Worm (Caenorhabditis elegans) whole organism, L2 larva: ENCODE data around the gene C15F1.8.
A peak's percentile ranks its signal among the peaks of the same experiment; 100 is the strongest.

Source experiments
- C34F6.9 ChIP-seq: fragments of 150-350 bp; optimal IDR thresholded peaks from 2 replicates; lab custom pipeline; 2014; ENCODE audit warnings: missing biosample characterization, missing genetic modification characterization
- F13H6.1 ChIP-seq: sonication (generic microtip); optimal IDR thresholded peaks from 2 replicates; lab custom pipeline; 2016; ENCODE audit warnings: missing genetic modification characterization, missing compliant biosample characterization
- R02D3.7 ChIP-seq: fragments of 150-350 bp; optimal IDR thresholded peaks from 2 replicates; lab custom pipeline; 2014; ENCODE audit warnings: missing biosample characterization, missing genetic modification characterization
- Y55F3AM.14 ChIP-seq: fragments of 200-800 bp; sonication (Bioruptor generic); optimal IDR thresholded peaks from 2 replicates; lab custom pipeline; 2018; ENCODE audit warnings: mild to moderate bottlenecking, missing genetic modification characterization, missing compliant biosample characterization
- ZK546.5 ChIP-seq: sonication (generic microtip); optimal IDR thresholded peaks from 2 replicates; lab custom pipeline; 2017; ENCODE audit warnings: missing biosample characterization, missing genetic modification characterization
- alr-1 ChIP-seq: fragments of 150-350 bp; optimal IDR thresholded peaks from 2 replicates; lab custom pipeline; 2014; ENCODE audit warnings: missing biosample characterization, missing genetic modification characterization
- aly-2 ChIP-seq: fragments of 150-350 bp; optimal IDR thresholded peaks from 2 replicates; lab custom pipeline; 2014; ENCODE audit warnings: missing biosample characterization, missing genetic modification characterization
- ama-1 ChIP-seq: fragments of 150-350 bp; optimal IDR thresholded peaks from 2 replicates; lab custom pipeline; 2018; ENCODE audit warnings: inconsistent platforms
- blmp-1 ChIP-seq: sonication (generic microtip); optimal IDR thresholded peaks from 2 replicates; lab custom pipeline; 2017; ENCODE audit warnings: missing genetic modification characterization, mild to moderate bottlenecking, missing compliant biosample characterization, antibody characterized with exemption, moderate library complexity; ENCODE audit not compliant: insufficient read depth
- ceh-16 ChIP-seq: fragments of 150-350 bp; optimal IDR thresholded peaks from 2 replicates; lab custom pipeline; 2014; ENCODE audit warnings: missing biosample characterization, missing genetic modification characterization
- ceh-82 ChIP-seq: fragments of 150-350 bp; optimal IDR thresholded peaks from 2 replicates; lab custom pipeline; 2014; ENCODE audit warnings: missing biosample characterization, missing genetic modification characterization
- crh-2 ChIP-seq: sonication (generic microtip); optimal IDR thresholded peaks from 2 replicates; lab custom pipeline; 2017; ENCODE audit warnings: missing biosample characterization, missing genetic modification characterization
- dmd-4 ChIP-seq: sonication (generic microtip); optimal IDR thresholded peaks from 2 replicates; lab custom pipeline; 2017; ENCODE audit warnings: missing biosample characterization, missing genetic modification characterization
- elt-1 ChIP-seq: fragments of 150-350 bp; optimal IDR thresholded peaks from 2 replicates; lab custom pipeline; 2014; ENCODE audit warnings: missing biosample characterization, missing genetic modification characterization
- elt-3 ChIP-seq: sonication (generic microtip); optimal IDR thresholded peaks from 2 replicates; lab custom pipeline; 2017; ENCODE audit warnings: missing biosample characterization, missing genetic modification characterization
- fos-1 ChIP-seq: fragments of 150-350 bp; optimal IDR thresholded peaks from 2 replicates; lab custom pipeline; 2014; ENCODE audit warnings: missing biosample characterization, missing genetic modification characterization
- gmeb-1 ChIP-seq: fragments of 150-350 bp; optimal IDR thresholded peaks from 2 replicates; lab custom pipeline; 2014; ENCODE audit warnings: missing biosample characterization, missing genetic modification characterization
- lin-11 ChIP-seq: fragments of 150-350 bp; sonication (generic microtip); optimal IDR thresholded peaks from 2 replicates; lab custom pipeline; 2014; ENCODE audit warnings: missing biosample characterization, missing genetic modification characterization, inconsistent platforms, mixed read lengths
- lin-13 ChIP-seq: fragments of 150-350 bp; optimal IDR thresholded peaks from 2 replicates; lab custom pipeline; 2014; ENCODE audit warnings: missing biosample characterization, missing genetic modification reagents, missing genetic modification characterization
- lin-39 ChIP-seq: fragments of 150-350 bp; optimal IDR thresholded peaks from 2 replicates; lab custom pipeline; 2014; ENCODE audit warnings: missing biosample characterization, missing genetic modification reagents, missing genetic modification characterization
- lsy-2 ChIP-seq, 2 experiments: fragments of 150-350 bp in 1 of 2; sonication (generic microtip) in 1 of 2; optimal IDR thresholded peaks; 2 replicates each; lab custom pipeline; 2014 to 2017; ENCODE audit warnings: missing biosample characterization in 2 of 2, missing genetic modification characterization in 2 of 2
- mab-5 ChIP-seq: fragments of 150-350 bp; optimal IDR thresholded peaks from 2 replicates; lab custom pipeline; 2014; ENCODE audit warnings: missing biosample characterization, missing genetic modification characterization
- mbf-1 ChIP-seq: sonication (generic microtip); optimal IDR thresholded peaks from 2 replicates; lab custom pipeline; 2017; ENCODE audit warnings: missing biosample characterization, missing genetic modification characterization
- mdl-1 ChIP-seq, 2 experiments: fragments of 150-350 bp in 1 of 2; sonication (generic microtip) in 1 of 2; optimal IDR thresholded peaks; 2 replicates each; lab custom pipeline; 2017; ENCODE audit warnings: missing biosample characterization in 2 of 2, missing genetic modification characterization in 2 of 2
- nhr-11 ChIP-seq: fragments of 150-350 bp; optimal IDR thresholded peaks from 2 replicates; lab custom pipeline; 2014; ENCODE audit warnings: missing biosample characterization, missing genetic modification characterization
- nhr-129 ChIP-seq: fragments of 150-350 bp; optimal IDR thresholded peaks from 2 replicates; lab custom pipeline; 2014; ENCODE audit warnings: missing biosample characterization, missing genetic modification characterization
- nhr-21 ChIP-seq: fragments of 150-350 bp; optimal IDR thresholded peaks from 2 replicates; lab custom pipeline; 2014; ENCODE audit warnings: missing biosample characterization, missing genetic modification characterization
- nhr-23 ChIP-seq: fragments of 150-350 bp; optimal IDR thresholded peaks from 2 replicates; lab custom pipeline; 2014; ENCODE audit warnings: missing biosample characterization, missing genetic modification reagents, missing genetic modification characterization
- nhr-237 ChIP-seq: fragments of 150-350 bp; optimal IDR thresholded peaks from 2 replicates; lab custom pipeline; 2014; ENCODE audit warnings: missing biosample characterization, missing genetic modification characterization
- nhr-25 ChIP-seq: fragments of 150-350 bp; sonication (generic microtip); optimal IDR thresholded peaks from 3 replicates; lab custom pipeline; 2014; ENCODE audit warnings: missing biosample characterization, missing genetic modification characterization
- nhr-77 ChIP-seq: fragments of 150-350 bp; optimal IDR thresholded peaks from 2 replicates; lab custom pipeline; 2014; ENCODE audit warnings: missing biosample characterization, missing genetic modification characterization
- peb-1 ChIP-seq: fragments of 150-350 bp; optimal IDR thresholded peaks from 2 replicates; lab custom pipeline; 2014; ENCODE audit warnings: missing biosample characterization, missing genetic modification characterization
- sem-4 ChIP-seq: fragments of 150-350 bp; optimal IDR thresholded peaks from 2 replicates; lab custom pipeline; 2014; ENCODE audit warnings: missing biosample characterization, missing genetic modification reagents, missing genetic modification characterization
- skn-1 ChIP-seq: sonication (generic microtip); optimal IDR thresholded peaks from 2 replicates; lab custom pipeline; 2017; ENCODE audit warnings: missing biosample characterization, missing genetic modification characterization
- sma-3 ChIP-seq: sonication (generic microtip); optimal IDR thresholded peaks from 2 replicates; lab custom pipeline; 2016; ENCODE audit warnings: missing genetic modification reagents, missing genetic modification characterization, missing compliant biosample characterization
- snpc-4 ChIP-seq: fragments of 150-350 bp; optimal IDR thresholded peaks from 2 replicates; lab custom pipeline; 2014; ENCODE audit warnings: missing biosample characterization, missing genetic modification characterization
- unc-39 ChIP-seq: fragments of 150-350 bp; optimal IDR thresholded peaks from 2 replicates; lab custom pipeline; 2014; ENCODE audit warnings: missing biosample characterization, missing genetic modification characterization
- unc-55 ChIP-seq: fragments of 150-350 bp; sonication (generic microtip); optimal IDR thresholded peaks from 3 replicates; lab custom pipeline; 2014; ENCODE audit warnings: missing biosample characterization, missing genetic modification reagents, missing genetic modification characterization
- ztf-1 ChIP-seq: fragments of 200-800 bp; sonication (Bioruptor generic); conservative IDR thresholded peaks from 2 replicates; pipeline ENCODE4 v1.3.6; 2022; ENCODE audit warnings: missing genetic modification characterization, missing compliant biosample characterization
- ztf-11 ChIP-seq: sonication (generic microtip); optimal IDR thresholded peaks from 2 replicates; lab custom pipeline; 2017; ENCODE audit warnings: missing biosample characterization, missing genetic modification characterization
- ztf-4 ChIP-seq: fragments of 150-350 bp; optimal IDR thresholded peaks from 2 replicates; lab custom pipeline; 2014; ENCODE audit warnings: missing biosample characterization, missing genetic modification characterization

Gene C15F1.8

ce11 chrII:6967618-6968017 lies 10.0 kb downstream of the C15F1.8 start, which contains the start of gene eif-2Bgamma:
Gene eif-2Bgamma, minus strand, starts transcription at chrII:6967648.
- no peak for TF ChIP-seq unc-39
- no peak for TF ChIP-seq ZK546.5 (tag; lab: Kevin White, UChicago)
- no peak for TF ChIP-seq skn-1 (tag; lab: Kevin White, UChicago)
- TF ChIP-seq sma-3: no peak
- no peak for TF ChIP-seq ztf-1 (GFP tag; lab: Robert Waterston, UW)
- TF ChIP-seq snpc-4: peak; percentile 80
- no peak for TF ChIP-seq ztf-4 (tag; lab: Kevin White, UChicago)
- TF ChIP-seq nhr-237: no peak
- peak; percentile 28 for TF ChIP-seq gmeb-1 (tag; lab: Kevin White, UChicago)
- peak; percentile 71 for TF ChIP-seq unc-55
- no peak for TF ChIP-seq nhr-25 (tag; lab: Kevin White, UChicago)
- no peak for TF ChIP-seq crh-2 (tag; lab: Kevin White, UChicago)
- TF ChIP-seq C34F6.9 (tag; lab: Kevin White, UChicago): peak; percentile 65
- TF ChIP-seq nhr-129: peak; percentile 46
- TF ChIP-seq lin-13 (GFP tag; lab: Kevin White, UChicago): no peak
- TF ChIP-seq lsy-2 (tag; optimal IDR thresholded peaks at IDR 0.05; lab: Kevin White, UChicago): peak in 1 of 2 experiments; percentile 71
- TF ChIP-seq mab-5 (tag; lab: Kevin White, UChicago): no peak
- TF ChIP-seq mbf-1 (tag; lab: Kevin White, UChicago): no peak
- TF ChIP-seq lin-11 (tag; lab: Kevin White, UChicago): no peak
- TF ChIP-seq nhr-77: no peak
- TF ChIP-seq nhr-23: no peak
- no peak for TF ChIP-seq elt-3 (tag; lab: Kevin White, UChicago)
- no peak for TF ChIP-seq alr-1 (tag; lab: Kevin White, UChicago)
- TF ChIP-seq nhr-11: no peak
- TF ChIP-seq R02D3.7: peak; percentile 64
- TF ChIP-seq, all 48 proteins: peak for 7

- TF ChIP-seq Y55F3AM.14: no peak
- TF ChIP-seq, all 48 proteins: peak for 0
These were observed 12.1 kb downstream of the C15F1.8 start, which contains the start of gene tra-2 for ce11 chrII:6965573-6965972. Gene tra-2, minus strand, starts transcription at chrII:6965673.

- TF ChIP-seq sem-4 (tag; lab: Kevin White, UChicago) (no peak), lin-11 (tag; lab: Kevin White, UChicago) (no peak), ama-1 (lab: Kevin White, UChicago) (no peak), nhr-11 (no peak), elt-3 (tag; lab: Kevin White, UChicago) (no peak), sma-3 (no peak), ztf-4 (tag; lab: Kevin White, UChicago) (no peak), mdl-1 (tag; optimal IDR thresholded peaks at IDR 0.05; lab: Kevin White, UChicago) (no peak), nhr-21 (tag; lab: Kevin White, UChicago) (no peak), ceh-82 (tag; lab: Kevin White, UChicago) (no peak), elt-1 (tag; lab: Kevin White, UChicago) (no peak), nhr-23 (no peak), mbf-1 (tag; lab: Kevin White, UChicago) (no peak), gmeb-1 (tag; lab: Kevin White, UChicago) (no peak)
- TF ChIP-seq, all 48 proteins: peak for 0
These were observed 19.5 kb downstream of the C15F1.8 start for ce11 chrII:6958136-6958535.

ce11 chrII:6955084-6955697 lies 22.4 kb downstream of the C15F1.8 start:
- TF ChIP-seq F13H6.1 (tag; lab: Kevin White, UChicago) (no peak), nhr-21 (tag; lab: Kevin White, UChicago) (no peak), ZK546.5 (tag; lab: Kevin White, UChicago) (no peak), unc-39 (no peak)

- peak; percentile 61 for TF ChIP-seq nhr-77
- no peak for TF ChIP-seq nhr-23
- peak; percentile 62 for TF ChIP-seq blmp-1 (tag; lab: Kevin White, UChicago)
- TF ChIP-seq sma-3: peak; percentile 87
- TF ChIP-seq fos-1: peak; percentile 93
- peak; percentile 58 for TF ChIP-seq ZK546.5 (tag; lab: Kevin White, UChicago)
- TF ChIP-seq F13H6.1 (tag; lab: Kevin White, UChicago): peak; percentile 96
- peak; percentile 35 for TF ChIP-seq dmd-4 (tag; lab: Kevin White, UChicago)
- peak; percentile 95 for TF ChIP-seq sem-4 (tag; lab: Kevin White, UChicago)
- no peak for TF ChIP-seq mbf-1 (tag; lab: Kevin White, UChicago)
- peak; percentile 99 for TF ChIP-seq unc-55
- TF ChIP-seq elt-1 (tag; lab: Kevin White, UChicago): no peak
- peak; percentile 96 for TF ChIP-seq lin-13 (GFP tag; lab: Kevin White, UChicago)
- peak; percentile 95 for TF ChIP-seq ztf-4 (tag; lab: Kevin White, UChicago)
- no peak for TF ChIP-seq unc-39
- TF ChIP-seq lin-39 (tag; lab: Kevin White, UChicago): peak; percentile 92
- TF ChIP-seq nhr-25 (tag; lab: Kevin White, UChicago): peak; percentile 92
- TF ChIP-seq aly-2 (tag; lab: Kevin White, UChicago): no peak
- TF ChIP-seq peb-1 (tag; lab: Kevin White, UChicago): no peak
- TF ChIP-seq crh-2 (tag; lab: Kevin White, UChicago): peak; percentile 97
- peak; percentile 55 for TF ChIP-seq ceh-16 (tag; lab: Kevin White, UChicago)
- TF ChIP-seq ztf-11 (tag; lab: Kevin White, UChicago): no peak
- peak; percentile 19 for TF ChIP-seq ceh-82 (tag; lab: Kevin White, UChicago)
- peak; percentile 72 for TF ChIP-seq ama-1 (lab: Kevin White, UChicago)
- TF ChIP-seq nhr-237: peak; percentile 58
- peak; percentile 73 to 96 for TF ChIP-seq mdl-1 (tag; optimal IDR thresholded peaks at IDR 0.05; lab: Kevin White, UChicago)
These were observed 26.3 kb downstream of the C15F1.8 start, which contains the start of the genes malt-1 and ceh-38 for ce11 chrII:6951250-6951806. Gene malt-1, minus strand, starts transcription at chrII:6951300. Gene ceh-38, plus strand, starts transcription at chrII:6951526.
